Worm (Caenorhabditis elegans) whole organism, mixed stage, embryonic: Measurements from ENCODE around the gene ZK1010.10.

Experiments
- nhr-76 ChIP-seq: sonication (generic microtip); optimal IDR thresholded peaks from 2 replicates; lab custom pipeline; 2017; ENCODE audit warnings: missing biosample characterization, missing genetic modification characterization
- ztf-11 ChIP-seq: fragments of 150-350 bp; optimal IDR thresholded peaks from 2 replicates; lab custom pipeline; 2014; ENCODE audit warnings: missing biosample characterization, missing genetic modification characterization

ce11 chrIII:12960705-12961104, 41.5 kb upstream of the ZK1010.10 start:
- TF ChIP-seq nhr-76 (tag; lab: Kevin White, UChicago) (no peak), ztf-11 (tag; lab: Kevin White, UChicago) (no peak)
